Fruit fly (Drosophila melanogaster): ENCODE results near the gene AMPKalpha.

The AMPKalpha gene

dm6 chrX:1392875-1393274 lies 17.5 kb downstream of the AMPKalpha start, which contains the start of gene Rilpl (continued):
- peak; percentile 51 for TF ChIP-seq twi (tag; optimal IDR thresholded peaks at IDR 0.05)
- TF ChIP-seq gsb-n (tag; optimal IDR thresholded peaks at IDR 0.05), result peak; percentile 75
- peak; percentile 13 for TF ChIP-seq zen (tag; optimal IDR thresholded peaks at IDR 0.05)
- no peak for TF ChIP-seq toy (GFP tag; IDR thresholded peaks at IDR 0.05)
- TF ChIP-seq unc-4 (GFP tag; IDR thresholded peaks at IDR 0.05; ENCODE audit: partially characterized antibody), result peak; percentile 42; the same call in 1 of the 2 replicates
- TF ChIP-seq Nf-YC (tag; optimal IDR thresholded peaks at IDR 0.05), result peak; percentile 6
- peak; percentile 33 for TF ChIP-seq jumu (GFP tag; optimal IDR thresholded peaks at IDR 0.05)
- TF ChIP-seq nom (GFP tag; optimal IDR thresholded peaks at IDR 0.05), result peak; percentile 66
- TF ChIP-seq repo (GFP tag; optimal IDR thresholded peaks at IDR 0.05), result peak; percentile 1
- TF ChIP-seq zfh2 (GFP tag; optimal IDR thresholded peaks at IDR 0.05), result peak; percentile 52
- TF ChIP-seq Chrac-16 (GFP tag; optimal IDR thresholded peaks at IDR 0.05), result no peak
- no peak for TF ChIP-seq mirr (GFP tag; optimal IDR thresholded peaks at IDR 0.05)
- peak; percentile 30 for TF ChIP-seq CG14710 (tag; optimal IDR thresholded peaks at IDR 0.05)
- peak; percentile 37 for TF ChIP-seq Hsf (GFP tag; optimal IDR thresholded peaks at IDR 0.05)
- TF ChIP-seq Dfd (GFP tag; optimal IDR thresholded peaks at IDR 0.05), result no peak
- peak; percentile 44 for TF ChIP-seq CG17829 (tag; optimal IDR thresholded peaks at IDR 0.05)

- TF ChIP-seq repo (GFP tag; optimal IDR thresholded peaks at IDR 0.05) (no peak), Deaf1 (tag; optimal IDR thresholded peaks at IDR 0.05) (peak; percentile 34), chm (GFP tag; IDR thresholded peaks at IDR 0.05) (no peak), az2 (GFP tag; optimal IDR thresholded peaks at IDR 0.05) (no peak), wdn (GFP tag; IDR thresholded peaks at IDR 0.05) (no peak), CG18011 (GFP tag; optimal IDR thresholded peaks at IDR 0.05) (no peak), eyg (GFP tag; optimal IDR thresholded peaks at IDR 0.05) (no peak), tio (GFP tag; optimal IDR thresholded peaks at IDR 0.05) (no peak), CG6854 (GFP tag; optimal IDR thresholded peaks at IDR 0.05) (no peak), sens (GFP tag) (peak; percentile 25), vvl (GFP tag; IDR thresholded peaks at IDR 0.05) (no peak), CG13287 (GFP tag; IDR thresholded peaks at IDR 0.05; ENCODE audit: partially characterized antibody) (no peak), kay (GFP tag; optimal IDR thresholded peaks at IDR 0.05) (no peak), sim (GFP tag; IDR thresholded peaks at IDR 0.05) (no peak), gsb (GFP tag; IDR thresholded peaks at IDR 0.05) (no peak), ro (GFP tag; IDR thresholded peaks at IDR 0.05) (no peak), Med (GFP tag) (peak; percentile 54), sisA (GFP tag; IDR thresholded peaks at IDR 0.05) (no peak), CG10979 (tag; optimal IDR thresholded peaks at IDR 0.05) (no peak), abd-A (tag; optimal IDR thresholded peaks at IDR 0.05) (peak; percentile 97), CG15514 (GFP tag; optimal IDR thresholded peaks at IDR 0.05) (peak; percentile 35), CG17385 (GFP tag; optimal IDR thresholded peaks at IDR 0.05) (no peak), cwo (GFP tag; optimal IDR thresholded peaks at IDR 0.05) (peak; percentile 82), scrt (GFP tag; optimal IDR thresholded peaks at IDR 0.05) (peak; percentile 98), CG16863 (GFP tag; optimal IDR thresholded peaks at IDR 0.05) (no peak), ewg (GFP tag; optimal IDR thresholded peaks at IDR 0.05) (peak; percentile 13), HLHmδ (GFP tag; optimal IDR thresholded peaks at IDR 0.05) (no peak), ken (GFP tag; IDR thresholded peaks at IDR 0.05) (no peak), E2f1 (GFP tag; IDR thresholded peaks at IDR 0.05) (no peak), CG12071 (GFP tag; optimal IDR thresholded peaks at IDR 0.05) (no peak), fru (optimal IDR thresholded peaks at IDR 0.05) (no peak), CG31224 (GFP tag; IDR thresholded peaks at IDR 0.05) (peak; percentile 95), CG12769 (tag; optimal IDR thresholded peaks at IDR 0.05) (peak; percentile 6), crol (GFP tag; IDR thresholded peaks at IDR 0.05) (peak; percentile 51), gce (GFP tag; IDR thresholded peaks at IDR 0.05) (no peak)
Measured at dm6 chrX:1397649-1398454, 22.5 kb downstream of the AMPKalpha start.

All from whole organism, embryonic.